Worm (Caenorhabditis elegans) whole organism, late embryonic: ENCODE results near the gene iff-2.
A peak's percentile ranks its signal among the peaks of the same experiment; 100 is the strongest.

Experiments
- F13H6.1 ChIP-seq: sonication (generic microtip); optimal IDR thresholded peaks from 2 replicates; lab custom pipeline; 2016; ENCODE audit warnings: missing genetic modification characterization, missing compliant biosample characterization
- K09A11.1 ChIP-seq: sonication (generic microtip); optimal IDR thresholded peaks from 2 replicates; lab custom pipeline; 2017; ENCODE audit warnings: antibody characterized with exemption, mild to moderate bottlenecking, missing genetic modification characterization, missing compliant biosample characterization; ENCODE audit not compliant: insufficient read depth
- T23F11.4 ChIP-seq: fragments of 200-800 bp; sonication (Bioruptor generic); optimal IDR thresholded peaks from 2 replicates; lab custom pipeline; 2018; ENCODE audit warnings: mild to moderate bottlenecking, missing genetic modification characterization, missing compliant biosample characterization
- Y22D7AL.16 ChIP-seq: sonication (generic microtip); optimal IDR thresholded peaks from 2 replicates; lab custom pipeline; 2016; ENCODE audit warnings: missing genetic modification characterization, missing compliant biosample characterization
- ahr-1 ChIP-seq: sonication (generic microtip); optimal IDR thresholded peaks from 2 replicates; lab custom pipeline; 2016; ENCODE audit warnings: missing genetic modification characterization, missing compliant biosample characterization
- ama-1 ChIP-seq: fragments of 150-350 bp; optimal IDR thresholded peaks from 2 replicates; lab custom pipeline; 2014
- ceh-14 ChIP-seq: sonication (generic microtip); optimal IDR thresholded peaks from 2 replicates; lab custom pipeline; 2016; ENCODE audit warnings: missing genotype, missing genetic modification characterization, missing compliant biosample characterization
- ceh-2 ChIP-seq: sonication (generic microtip); optimal IDR thresholded peaks from 2 replicates; lab custom pipeline; 2016; ENCODE audit warnings: missing genotype, missing genetic modification characterization, missing compliant biosample characterization
- ceh-34 ChIP-seq: sonication (generic microtip); optimal IDR thresholded peaks from 2 replicates; lab custom pipeline; 2016; ENCODE audit warnings: mild to moderate bottlenecking, missing genetic modification characterization, missing compliant biosample characterization
- ceh-6 ChIP-seq: fragments of 200-800 bp; sonication (Bioruptor generic); optimal IDR thresholded peaks from 2 replicates; lab custom pipeline; 2018; ENCODE audit warnings: mild to moderate bottlenecking, missing genetic modification characterization, missing compliant biosample characterization
- dve-1 ChIP-seq: sonication (generic microtip); optimal IDR thresholded peaks from 2 replicates; lab custom pipeline; 2017; ENCODE audit warnings: antibody characterized with exemption, mild to moderate bottlenecking, missing genetic modification characterization, missing compliant biosample characterization
- elt-2 ChIP-seq: sonication (generic microtip); optimal IDR thresholded peaks from 2 replicates; lab custom pipeline; 2016; ENCODE audit warnings: missing genetic modification reagents, missing genetic modification characterization, missing compliant biosample characterization
- eyg-1 ChIP-seq: sonication (generic microtip); optimal IDR thresholded peaks from 2 replicates; lab custom pipeline; 2016; ENCODE audit warnings: missing genotype, missing genetic modification characterization, missing compliant biosample characterization
- fax-1 ChIP-seq: sonication (generic microtip); optimal IDR thresholded peaks from 2 replicates; lab custom pipeline; 2016; ENCODE audit warnings: missing genotype, missing genetic modification characterization, missing compliant biosample characterization
- fkh-10 ChIP-seq: fragments of 150-350 bp; optimal IDR thresholded peaks from 2 replicates; lab custom pipeline; 2014; ENCODE audit warnings: missing biosample characterization, missing genetic modification reagents, missing genetic modification characterization
- gmeb-2 ChIP-seq: sonication (generic microtip); optimal IDR thresholded peaks from 2 replicates; lab custom pipeline; 2016; ENCODE audit warnings: missing genetic modification characterization, inconsistent platforms, missing compliant biosample characterization
- hlh-13 ChIP-seq: fragments of 200-800 bp; sonication (Bioruptor generic); optimal IDR thresholded peaks from 2 replicates; lab custom pipeline; 2018; ENCODE audit warnings: mild to moderate bottlenecking, missing genetic modification characterization, missing compliant biosample characterization
- hlh-6 ChIP-seq: sonication (generic microtip); optimal IDR thresholded peaks from 2 replicates; lab custom pipeline; 2016; ENCODE audit warnings: missing genotype, missing genetic modification characterization, missing compliant biosample characterization
- hlh-8 ChIP-seq: sonication (generic microtip); optimal IDR thresholded peaks from 2 replicates; lab custom pipeline; 2016; ENCODE audit warnings: missing genotype, missing genetic modification characterization, missing compliant biosample characterization
- lim-6 ChIP-seq: sonication (generic microtip); optimal IDR thresholded peaks from 2 replicates; lab custom pipeline; 2016; ENCODE audit warnings: missing genetic modification characterization, missing compliant biosample characterization
- lin-11 ChIP-seq: fragments of 200-800 bp; sonication (Bioruptor generic); optimal IDR thresholded peaks from 2 replicates; lab custom pipeline; 2018; ENCODE audit warnings: mild to moderate bottlenecking, missing genetic modification characterization, missing compliant biosample characterization
- nhr-11 ChIP-seq: fragments of 150-350 bp; optimal IDR thresholded peaks from 2 replicates; lab custom pipeline; 2014; ENCODE audit warnings: missing biosample characterization, missing genetic modification characterization
- odd-2 ChIP-seq: sonication (generic microtip); optimal IDR thresholded peaks from 2 replicates; lab custom pipeline; 2017; ENCODE audit warnings: antibody characterized with exemption, mild to moderate bottlenecking, missing genetic modification characterization, missing compliant biosample characterization
- pha-2 ChIP-seq: sonication (generic microtip); optimal IDR thresholded peaks from 2 replicates; lab custom pipeline; 2017; ENCODE audit warnings: mild to moderate bottlenecking, missing genetic modification characterization, missing compliant biosample characterization
- pha-4 ChIP-seq: fragments of 150-350 bp; optimal IDR thresholded peaks from 2 replicates; lab custom pipeline; 2018; ENCODE audit warnings: missing biosample characterization, missing genetic modification reagents, missing genetic modification characterization
- pqm-1 ChIP-seq: sonication (generic microtip); optimal IDR thresholded peaks from 2 replicates; lab custom pipeline; 2016; ENCODE audit warnings: missing genetic modification characterization, missing compliant biosample characterization
- pros-1 ChIP-seq: fragments of 150-350 bp; optimal IDR thresholded peaks from 2 replicates; lab custom pipeline; 2014; ENCODE audit warnings: missing biosample characterization, missing genetic modification reagents, missing genetic modification characterization
- ref-2 ChIP-seq: sonication (generic microtip); optimal IDR thresholded peaks from 2 replicates; lab custom pipeline; 2016; ENCODE audit warnings: missing genetic modification characterization, missing compliant biosample characterization
- sdc-2 ChIP-seq: sonication (generic microtip); optimal IDR thresholded peaks from 2 replicates; lab custom pipeline; 2016; ENCODE audit warnings: missing genotype, missing genetic modification characterization, missing compliant biosample characterization
- sox-2 ChIP-seq: fragments of 200-800 bp; sonication (Bioruptor generic); IDR thresholded peaks from 2 replicates; pipeline ENCODE4 v1.3.6; 2022; ENCODE audit warnings: missing genetic modification reagents, missing genetic modification characterization, missing compliant biosample characterization
- tbx-7 ChIP-seq: sonication (generic microtip); optimal IDR thresholded peaks from 2 replicates; lab custom pipeline; 2016; ENCODE audit warnings: missing genotype, missing genetic modification characterization, missing compliant biosample characterization
- unc-42 ChIP-seq: sonication (generic microtip); optimal IDR thresholded peaks from 2 replicates; lab custom pipeline; 2016; ENCODE audit warnings: missing genotype, missing genetic modification characterization, missing compliant biosample characterization

Gene iff-2

DNA sequence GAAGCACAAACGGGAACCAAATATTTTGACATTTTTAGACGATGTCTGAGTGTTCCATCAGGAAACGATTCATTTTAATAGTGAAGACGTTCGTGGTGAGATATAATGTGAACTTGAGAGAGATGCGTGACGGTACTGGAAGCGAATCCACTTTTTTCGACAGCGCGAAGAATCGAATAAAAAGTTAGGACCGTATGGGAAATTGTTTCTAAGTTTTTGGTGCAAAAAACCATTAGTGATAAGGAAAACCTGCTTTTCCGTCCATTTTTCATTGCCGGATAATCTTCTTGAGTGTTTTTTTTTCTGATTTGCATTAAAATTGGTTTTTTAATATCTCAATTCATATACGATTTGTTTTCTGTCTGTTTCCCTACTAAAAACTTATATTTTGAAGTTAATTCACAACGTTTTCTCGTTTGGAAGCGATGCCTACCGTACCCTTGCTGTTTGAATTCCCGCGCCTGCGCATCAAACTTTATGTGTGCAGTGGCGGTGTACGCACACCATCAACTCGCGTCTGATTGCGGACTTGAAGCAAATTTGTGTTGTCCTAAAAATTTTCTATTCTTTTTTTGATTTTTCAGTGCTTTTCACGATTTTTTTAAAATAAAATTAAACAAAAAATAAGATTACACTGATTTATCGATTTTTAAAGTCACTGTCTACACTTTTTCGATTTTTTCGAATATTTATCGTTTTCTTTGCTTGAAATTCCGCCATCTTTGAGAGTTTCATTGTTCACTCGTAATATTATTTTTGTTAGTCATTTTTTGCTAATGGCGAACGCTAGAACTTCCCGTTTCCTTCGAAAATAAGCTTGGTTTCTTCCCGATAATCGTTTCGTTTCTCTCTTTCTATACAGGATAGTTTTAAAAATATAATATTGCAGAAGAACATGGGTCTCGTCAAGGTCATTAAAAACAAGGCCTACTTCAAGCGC, 8.1 kb upstream of the iff-2 start, which contains the start of the genes col-38 and rpl-5 (continued):
- peak; percentile 68 for TF ChIP-seq dve-1
- peak; percentile 10 for TF ChIP-seq pros-1 (tag; lab: Kevin White, UChicago)
- TF ChIP-seq ref-2 = peak; percentile 48
- TF ChIP-seq ahr-1 (tag; lab: Kevin White, UChicago) = no peak
- no peak for TF ChIP-seq fax-1 (tag; lab: Kevin White, UChicago)
- TF ChIP-seq hlh-8 (tag; lab: Kevin White, UChicago) = no peak
- TF ChIP-seq K09A11.1 = no peak
- no peak for TF ChIP-seq ama-1 (lab: Kevin White, UChicago)
- TF ChIP-seq nhr-11 (tag; lab: Kevin White, UChicago) = no peak
- peak; percentile 67 for TF ChIP-seq unc-42
- no peak for TF ChIP-seq fkh-10 (GFP tag; lab: Kevin White, UChicago)
- TF ChIP-seq F13H6.1 (tag; lab: Kevin White, UChicago) = peak; percentile 7
- no peak for TF ChIP-seq gmeb-2
- TF ChIP-seq lin-11 (tag; lab: Kevin White, UChicago) = no peak
- TF ChIP-seq pha-4 (tag; lab: Kevin White, UChicago) = no peak
- no peak for TF ChIP-seq sdc-2
- TF ChIP-seq hlh-13 (GFP tag; lab: Kevin White, UChicago) = no peak
- TF ChIP-seq ceh-14 (tag; lab: Kevin White, UChicago) = no peak
- peak; percentile 66 for TF ChIP-seq ceh-34 (tag; lab: Kevin White, UChicago)
- no peak for TF ChIP-seq ceh-2 (tag; lab: Kevin White, UChicago)
- no peak for TF ChIP-seq pqm-1 (tag; lab: Kevin White, UChicago)
- TF ChIP-seq Y22D7AL.16 (tag; lab: Kevin White, UChicago) = peak; percentile 26
- no peak for TF ChIP-seq odd-2 (tag; lab: Kevin White, UChicago)
- TF ChIP-seq ceh-6 (GFP tag; lab: Kevin White, UChicago) = no peak
- TF ChIP-seq T23F11.4 (GFP tag; lab: Kevin White, UChicago) = no peak
- no peak for TF ChIP-seq tbx-7 (tag; lab: Kevin White, UChicago)
- TF ChIP-seq sox-2 (GFP tag; lab: Robert Waterston, UW) = no peak
- TF ChIP-seq lim-6 (tag; lab: Kevin White, UChicago) = no peak

DNA sequence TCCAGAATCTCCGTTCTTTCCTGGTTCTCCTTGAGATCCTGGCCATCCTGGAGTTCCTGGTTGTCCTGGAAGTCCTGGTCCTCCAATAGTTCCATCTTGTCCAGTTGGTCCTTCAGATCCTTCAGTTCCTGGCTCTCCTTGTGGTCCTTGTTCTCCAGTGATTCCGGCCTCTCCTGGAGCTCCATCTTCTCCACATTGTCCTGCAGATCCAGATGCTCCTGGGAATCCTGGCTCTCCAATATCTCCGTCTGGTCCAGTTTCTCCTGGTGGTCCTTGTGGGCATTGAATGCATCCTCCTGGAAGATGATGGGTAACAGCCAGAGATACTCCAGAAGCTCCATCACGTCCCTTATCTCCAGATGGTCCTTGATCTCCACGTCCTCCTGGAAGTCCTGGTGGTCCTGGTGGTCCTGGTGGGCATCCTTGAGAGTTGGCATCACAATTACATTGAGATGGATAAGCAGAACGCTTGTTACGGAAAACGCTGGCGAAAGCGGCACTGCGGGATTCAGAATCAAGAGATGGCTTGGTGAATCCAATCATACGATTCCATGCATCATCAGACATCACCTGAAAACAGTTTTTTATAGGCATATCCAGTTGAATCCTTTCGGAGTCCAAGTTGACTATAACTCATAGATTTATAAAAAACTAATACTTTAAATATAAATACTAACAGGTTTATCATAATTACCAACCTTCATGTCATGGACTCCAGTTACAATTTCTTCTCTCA, 7.2 kb upstream of the iff-2 start:
- TF ChIP-seq eyg-1 (tag; lab: Kevin White, UChicago) (no peak), hlh-6 (tag; lab: Kevin White, UChicago) (peak; percentile 60)

DNA sequence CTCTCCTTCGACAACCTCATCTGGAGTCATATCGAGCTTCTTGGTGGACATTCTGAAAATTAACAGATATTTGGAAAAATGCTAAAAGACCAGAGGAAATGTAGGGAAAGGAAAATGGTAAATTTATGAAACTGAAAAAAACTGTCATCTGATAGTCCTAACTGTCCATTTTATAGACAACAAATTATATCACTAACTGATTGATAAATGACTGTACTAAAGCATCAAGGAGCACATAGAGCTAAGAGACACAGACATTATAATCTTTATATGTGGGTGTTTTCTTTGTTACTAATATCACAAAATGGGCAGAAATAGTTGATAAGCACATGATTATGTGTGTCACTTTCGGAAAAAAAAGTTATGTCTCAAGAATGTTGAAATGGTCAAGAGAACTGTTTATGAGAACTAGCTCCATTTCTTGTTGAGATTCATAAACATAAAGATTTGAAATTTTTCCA, 5.7 kb upstream of the iff-2 start, which contains the start of gene F54C9.3:
F54C9.3 (minus strand) TSS at position 51 of the 461 bp plus-strand sequence.
- TF ChIP-seq dve-1 (peak; percentile 1), hlh-6 (tag; lab: Kevin White, UChicago) (no peak), elt-2 (tag; lab: Kevin White, UChicago) (peak; percentile 74)

DNA sequence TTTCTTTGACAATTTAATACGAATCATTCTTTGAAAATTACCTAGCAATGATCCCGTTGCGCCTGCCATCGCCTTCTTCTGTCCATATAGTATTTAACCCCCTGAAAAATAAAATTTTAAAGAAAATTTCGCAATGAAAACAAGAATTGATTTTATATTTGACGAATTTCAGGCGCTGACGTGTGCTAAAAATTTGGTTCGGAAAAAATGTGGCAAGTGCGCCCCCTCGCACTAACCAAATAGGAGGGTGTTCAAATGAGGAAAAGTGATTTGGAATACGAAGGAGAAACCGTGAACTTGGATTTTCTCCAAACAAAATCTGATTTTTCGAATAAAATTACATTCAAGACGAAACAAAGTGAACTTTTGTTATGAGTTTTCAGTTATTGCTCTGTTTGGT, 4.9 kb upstream of the iff-2 start, which contains the start of gene stc-1:
stc-1 (minus strand) TSS at position 101 of the 400 bp plus-strand sequence.
- TF ChIP-seq elt-2 (tag; lab: Kevin White, UChicago) (peak; percentile 3), pha-2 (no peak)
